Worm (Caenorhabditis elegans) whole organism, L4 larva: Measurements from ENCODE around the gene str-139.

ENCODE experiments used
- F10B5.3 ChIP-seq: sonication (generic microtip); optimal IDR thresholded peaks from 2 replicates; lab custom pipeline; 2016; ENCODE audit warnings: mild to moderate bottlenecking, missing genetic modification characterization, missing compliant biosample characterization
- F37D6.2 ChIP-seq: sonication (generic microtip); optimal IDR thresholded peaks from 2 replicates; lab custom pipeline; 2016; ENCODE audit warnings: mild to moderate bottlenecking, missing genetic modification characterization, missing compliant biosample characterization
- Y5F2A.4 ChIP-seq: fragments of 200-800 bp; sonication (Bioruptor generic); optimal IDR thresholded peaks from 2 replicates; lab custom pipeline; 2018; ENCODE audit warnings: mild to moderate bottlenecking, missing genetic modification characterization, missing compliant biosample characterization
- Y75B8A.6 ChIP-seq: fragments of 200-800 bp; sonication (Bioruptor generic); IDR thresholded peaks from 2 replicates; pipeline ENCODE4 v1.3.6; 2022; ENCODE audit warnings: missing genetic modification reagents, missing genetic modification characterization, missing compliant biosample characterization
- aha-1 ChIP-seq: fragments of 150-350 bp; peaks from one replicate; lab custom pipeline; 2014; ENCODE audit warnings: missing biosample characterization, missing genetic modification characterization
- aly-2 ChIP-seq: sonication (generic microtip); optimal IDR thresholded peaks from 2 replicates; lab custom pipeline; 2018; ENCODE audit warnings: missing biosample characterization, missing genetic modification characterization
- ceh-20 ChIP-seq: fragments of 200-800 bp; sonication (Bioruptor generic); IDR thresholded peaks from 2 replicates; pipeline ENCODE4 v1.3.6; 2022; ENCODE audit warnings: missing genetic modification reagents, missing genetic modification characterization, missing compliant biosample characterization
- ceh-28 ChIP-seq: fragments of 150-350 bp; optimal IDR thresholded peaks from 2 replicates; lab custom pipeline; 2014; ENCODE audit warnings: missing biosample characterization, missing genetic modification reagents, missing genetic modification characterization
- ceh-82 ChIP-seq: sonication (generic microtip); optimal IDR thresholded peaks from 2 replicates; lab custom pipeline; 2017; ENCODE audit warnings: missing biosample characterization, missing genetic modification characterization
- cey-2 ChIP-seq: sonication (generic microtip); optimal IDR thresholded peaks from 3 replicates; lab custom pipeline; 2017; ENCODE audit warnings: missing genetic modification characterization, mild to moderate bottlenecking, missing compliant biosample characterization, antibody characterized with exemption, borderline replicate concordance; ENCODE audit not compliant: insufficient read depth
- daf-12 ChIP-seq: fragments of 150-350 bp; optimal IDR thresholded peaks from 2 replicates; lab custom pipeline; 2014; ENCODE audit warnings: missing biosample characterization, missing genetic modification reagents, missing genetic modification characterization
- daf-19 ChIP-seq: fragments of 200-800 bp; sonication (Bioruptor generic); conservative IDR thresholded peaks from 2 replicates; pipeline ENCODE4 v1.3.6; 2022; ENCODE audit warnings: missing genetic modification characterization, missing compliant biosample characterization
- daf-8 ChIP-seq: fragments of 200-800 bp; sonication (Bioruptor generic); IDR thresholded peaks from 2 replicates; pipeline ENCODE4 v1.3.6; 2022; ENCODE audit warnings: missing genetic modification characterization, missing compliant biosample characterization
- dpl-1 ChIP-seq: fragments of 150-350 bp; optimal IDR thresholded peaks from 2 replicates; lab custom pipeline; 2014; ENCODE audit warnings: missing biosample characterization, missing genetic modification reagents, missing genetic modification characterization
- dve-1 ChIP-seq: sonication (generic microtip); optimal IDR thresholded peaks from 2 replicates; lab custom pipeline; 2017; ENCODE audit warnings: antibody characterized with exemption, mild to moderate bottlenecking, missing genetic modification characterization, missing compliant biosample characterization; ENCODE audit not compliant: insufficient read depth
- egl-43 ChIP-seq: fragments of 200-800 bp; sonication (Bioruptor generic); IDR thresholded peaks from 2 replicates; pipeline ENCODE4 v1.3.6; 2022; ENCODE audit warnings: missing genetic modification reagents, missing genetic modification characterization, missing compliant biosample characterization
- gei-8 ChIP-seq: fragments of 200-800 bp; sonication (Bioruptor generic); optimal IDR thresholded peaks from 2 replicates; lab custom pipeline; 2018; ENCODE audit warnings: mild to moderate bottlenecking, missing genetic modification characterization, missing compliant biosample characterization
- hmg-1.1 ChIP-seq: fragments of 200-800 bp; sonication (Bioruptor generic); IDR thresholded peaks from 2 replicates; pipeline ENCODE4 v1.3.6; 2022; ENCODE audit warnings: missing genetic modification reagents, missing genetic modification characterization, missing compliant biosample characterization
- jun-1 ChIP-seq: fragments of 150-350 bp; optimal IDR thresholded peaks from 2 replicates; lab custom pipeline; 2014; ENCODE audit warnings: missing biosample characterization, missing genetic modification reagents, missing genetic modification characterization
- lim-7 ChIP-seq: fragments of 200-800 bp; sonication (Bioruptor generic); IDR thresholded peaks from 2 replicates; pipeline ENCODE4 v1.3.6; 2022; ENCODE audit warnings: missing genetic modification characterization, missing compliant biosample characterization
- lin-1 ChIP-seq: fragments of 200-800 bp; sonication (Bioruptor generic); IDR thresholded peaks from 2 replicates; pipeline ENCODE4 v1.3.6; 2022; ENCODE audit warnings: missing genetic modification reagents, missing genetic modification characterization, missing compliant biosample characterization
- lin-29 ChIP-seq: fragments of 200-800 bp; sonication (Bioruptor generic); IDR thresholded peaks from 2 replicates; pipeline ENCODE4 v1.3.6; 2022; ENCODE audit warnings: missing genetic modification reagents, missing genetic modification characterization, missing compliant biosample characterization
- madf-5 ChIP-seq, 2 experiments: fragments of 200-800 bp; sonication (Bioruptor generic); IDR thresholded peaks; 2 replicates each; pipeline ENCODE4 v1.3.6; 2022; ENCODE audit warnings: missing compliant biosample characterization in 2 of 2, missing genetic modification characterization in 2 of 2
- mdl-1 ChIP-seq, 2 experiments: fragments of 150-350 bp in 1 of 2; sonication (generic microtip) in 1 of 2; optimal IDR thresholded peaks; 2 replicates each; lab custom pipeline; 2014 to 2017; ENCODE audit warnings: missing biosample characterization in 2 of 2, missing genetic modification characterization in 2 of 2
- mdt-29 ChIP-seq: fragments of 200-800 bp; sonication (Bioruptor generic); IDR thresholded peaks from 2 replicates; pipeline ENCODE4 v1.3.6; 2022; ENCODE audit warnings: missing genetic modification reagents, missing genetic modification characterization, missing compliant biosample characterization
- nhr-10 ChIP-seq: fragments of 150-350 bp; optimal IDR thresholded peaks from 2 replicates; lab custom pipeline; 2014; ENCODE audit warnings: missing biosample characterization, missing genetic modification characterization
- nhr-111 ChIP-seq: fragments of 200-800 bp; sonication (Bioruptor generic); optimal IDR thresholded peaks from 2 replicates; lab custom pipeline; 2018; ENCODE audit warnings: mild to moderate bottlenecking, missing genetic modification characterization, missing compliant biosample characterization
- nhr-237 ChIP-seq: sonication (generic microtip); optimal IDR thresholded peaks from 2 replicates; lab custom pipeline; 2017; ENCODE audit warnings: missing biosample characterization, missing genetic modification characterization
- nhr-28 ChIP-seq: fragments of 150-350 bp; optimal IDR thresholded peaks from 2 replicates; lab custom pipeline; 2014; ENCODE audit warnings: missing biosample characterization, missing genetic modification characterization
- nhr-41 ChIP-seq: fragments of 200-800 bp; sonication (Bioruptor generic); IDR thresholded peaks from 2 replicates; pipeline ENCODE4 v1.3.6; 2022; ENCODE audit warnings: missing genetic modification reagents, missing genetic modification characterization, missing compliant biosample characterization
- nhr-42 ChIP-seq: fragments of 200-800 bp; sonication (Bioruptor generic); IDR thresholded peaks from 2 replicates; pipeline ENCODE4 v1.3.6; 2022; ENCODE audit warnings: missing genetic modification characterization, missing compliant biosample characterization
- nhr-48 ChIP-seq: sonication (generic microtip); optimal IDR thresholded peaks from 2 replicates; lab custom pipeline; 2016; ENCODE audit warnings: mild to moderate bottlenecking, missing genetic modification characterization, missing compliant biosample characterization
- nhr-77 ChIP-seq: fragments of 150-350 bp; optimal IDR thresholded peaks from 2 replicates; lab custom pipeline; 2014; ENCODE audit warnings: missing biosample characterization, missing genetic modification characterization
- rbr-2 ChIP-seq: sonication (generic microtip); optimal IDR thresholded peaks from 2 replicates; lab custom pipeline; 2016; ENCODE audit warnings: missing genotype, missing genetic modification characterization, missing compliant biosample characterization
- set-16 ChIP-seq: fragments of 200-800 bp; sonication (Bioruptor generic); IDR thresholded peaks from 2 replicates; pipeline ENCODE4 v1.3.6; 2022; ENCODE audit warnings: missing genetic modification reagents, missing genetic modification characterization, missing compliant biosample characterization
- snpc-1.2 ChIP-seq: fragments of 200-800 bp; sonication (Bioruptor generic); IDR thresholded peaks from 2 replicates; pipeline ENCODE4 v1.3.6; 2022; ENCODE audit warnings: missing genetic modification reagents, missing genetic modification characterization, missing compliant biosample characterization
- tag-97 ChIP-seq: fragments of 200-800 bp; sonication (Bioruptor generic); IDR thresholded peaks from 2 replicates; pipeline ENCODE4 v1.3.6; 2022; ENCODE audit warnings: missing genetic modification characterization, missing compliant biosample characterization
- unc-130 ChIP-seq: sonication (generic microtip); optimal IDR thresholded peaks from 2 replicates; lab custom pipeline; 2016; ENCODE audit warnings: missing genetic modification reagents, missing genetic modification characterization, missing compliant biosample characterization
- unc-62 ChIP-seq, 3 experiments: fragments of 150-350 bp in 1 of 3; sonication (generic microtip); optimal IDR thresholded peaks in 2 of 3; peaks in 1 of 3; 1 replicate in 1 of 3; 2 replicates in 2 of 3; lab custom pipeline; 2014 to 2017; ENCODE audit warnings: missing biosample characterization in 3 of 3, missing genetic modification characterization in 3 of 3, missing genetic modification reagents in 3 of 3, missing genotype in 1 of 3
- zip-11 ChIP-seq: fragments of 200-800 bp; sonication (Bioruptor generic); IDR thresholded peaks from 2 replicates; pipeline ENCODE4 v1.3.6; 2022; ENCODE audit warnings: missing genetic modification characterization, missing compliant biosample characterization

str-139 gene

DNA sequence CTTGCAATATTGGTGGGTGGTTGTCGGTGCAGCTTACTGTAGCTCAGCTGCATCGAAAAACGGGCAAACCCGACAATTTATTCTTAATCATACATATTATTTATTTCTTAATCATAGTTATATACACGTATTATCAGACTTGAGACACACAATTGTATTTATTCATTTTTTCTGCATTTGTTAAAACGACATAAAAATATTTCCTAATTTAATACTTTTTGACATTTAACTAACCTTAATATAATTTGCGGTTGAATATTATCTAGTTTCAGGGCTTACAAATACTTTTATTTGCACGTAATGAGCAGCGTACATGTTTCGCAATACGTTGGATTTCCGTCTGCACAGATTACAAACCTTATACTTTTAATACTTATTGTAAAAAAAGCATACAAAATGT lies 3.6 kb downstream of the str-139 start, which contains the start of gene str-138:
Gene str-138, plus strand, starts transcription at position 301 of the 400 bp plus-strand sequence.
- TF ChIP-seq rbr-2 (tag; lab: Kevin White, UChicago), result no peak
- no peak for TF ChIP-seq nhr-48 (tag; lab: Kevin White, UChicago)
- TF ChIP-seq lim-7, result no peak
- TF ChIP-seq hmg-1.1 (GFP tag; lab: Robert Waterston, UW), result no peak
- TF ChIP-seq nhr-111, result no peak
- no peak for TF ChIP-seq egl-43
- TF ChIP-seq ceh-82 (tag; lab: Kevin White, UChicago), result no peak
- no peak for TF ChIP-seq madf-5 (GFP tag; IDR thresholded peaks at IDR 0.05; lab: Robert Waterston, UW)
- no peak for TF ChIP-seq lin-29 (GFP tag; lab: Robert Waterston, UW)
- TF ChIP-seq nhr-77, result no peak
- TF ChIP-seq F37D6.2 (tag; lab: Kevin White, UChicago), result no peak
- no peak for TF ChIP-seq ceh-28 (tag; lab: Kevin White, UChicago)

DNA sequence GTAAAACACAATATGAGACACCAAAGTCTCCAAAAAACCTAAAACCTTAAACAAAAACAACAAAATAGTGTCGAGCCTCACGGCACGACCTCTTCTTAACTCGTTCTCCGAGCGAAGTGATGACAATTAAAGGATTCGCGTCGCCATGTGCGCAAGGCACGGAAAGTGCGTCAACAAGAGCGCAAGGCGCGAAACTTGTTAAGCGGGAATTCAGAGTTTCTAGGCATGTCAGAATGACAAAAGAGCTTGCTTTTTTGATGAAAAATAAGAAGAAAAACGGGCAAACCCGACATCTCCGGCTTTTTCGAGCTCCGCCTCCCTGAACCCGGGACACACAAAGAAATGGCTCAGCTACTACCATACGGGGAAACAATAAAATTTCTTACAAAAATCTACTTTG lies 4.2 kb downstream of the str-139 start:
- TF ChIP-seq snpc-1.2 (GFP tag; lab: Robert Waterston, UW), result 0 out of 2 replicates have a peak, but pooled peaks have one; percentile 24

DNA sequence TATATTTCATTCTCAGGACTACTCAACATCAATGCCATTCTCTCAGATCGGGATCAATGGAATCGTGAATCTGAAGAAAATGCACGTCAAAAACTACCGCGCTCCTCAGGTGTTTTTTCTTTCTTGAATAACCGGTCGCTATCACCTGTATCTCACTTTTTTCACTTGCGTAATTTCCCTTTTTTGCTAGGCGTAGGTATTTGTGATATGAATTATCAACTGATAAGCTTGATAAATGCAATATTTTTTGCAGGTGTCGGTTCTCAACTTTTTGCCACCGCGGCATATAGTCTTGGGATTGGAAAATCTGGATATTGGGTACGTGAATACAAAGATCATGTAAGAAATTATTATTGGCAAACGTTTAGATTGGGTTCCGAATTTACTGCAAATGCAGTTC lies 6.8 kb downstream of the str-139 start:
- TF ChIP-seq Y5F2A.4 (GFP tag; lab: Kevin White, UChicago), result no peak
- TF ChIP-seq unc-62 (GFP tag; optimal IDR thresholded peaks at IDR 0.05 in 1 of 2; lab: Kevin White, UChicago), result peak in 1 of 2 experiments; percentile 70
- no peak for TF ChIP-seq unc-62 (tag; optimal IDR thresholded peaks at IDR 0.05; lab: Kevin White, UChicago)
- TF ChIP-seq zip-11 (GFP tag; lab: Robert Waterston, UW), result no peak
- TF ChIP-seq aha-1 (tag; lab: Kevin White, UChicago), result peak; percentile 31
- TF ChIP-seq nhr-48 (tag; lab: Kevin White, UChicago), result peak; percentile 23
- TF ChIP-seq F10B5.3 (tag; lab: Kevin White, UChicago), result no peak
- TF ChIP-seq nhr-237 (tag; lab: Kevin White, UChicago), result no peak
- TF ChIP-seq daf-19, result no peak
- TF ChIP-seq daf-12, result no peak
- TF ChIP-seq ceh-82 (tag; lab: Kevin White, UChicago), result no peak
- no peak for TF ChIP-seq unc-130 (GFP tag; lab: Kevin White, UChicago)
- no peak for TF ChIP-seq lin-1
- no peak for TF ChIP-seq daf-8 (GFP tag; lab: Robert Waterston, UW)
- no peak for TF ChIP-seq Y75B8A.6 (GFP tag; lab: Robert Waterston, UW)

DNA sequence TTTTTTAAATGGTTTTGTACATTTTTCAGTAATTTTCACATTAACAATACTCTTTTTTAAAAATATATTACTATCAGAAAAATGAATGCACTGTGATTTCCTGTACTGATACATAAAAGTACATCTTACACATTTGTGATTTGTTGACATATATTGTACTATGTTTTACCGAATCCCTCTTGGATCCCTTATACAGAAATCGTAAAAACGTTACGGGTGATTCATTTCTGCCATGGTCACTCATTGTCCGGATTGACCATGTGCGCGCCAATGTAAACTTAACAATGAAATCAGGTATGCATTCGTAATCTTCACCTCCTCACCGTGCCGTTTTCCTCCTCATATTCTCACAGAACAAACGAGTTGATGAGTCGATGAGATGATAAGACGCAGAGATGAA lies 7.8 kb downstream of the str-139 start, which contains the start of gene ZC513.2:
Gene ZC513.2, plus strand, starts transcription at position 301 of the 400 bp plus-strand sequence.
- peak; percentile 11 for TF ChIP-seq jun-1 (tag; lab: Kevin White, UChicago)
- no peak for TF ChIP-seq mdt-29 (GFP tag; lab: Robert Waterston, UW)
- TF ChIP-seq aha-1 (tag; lab: Kevin White, UChicago), result peak; percentile 28

DNA sequence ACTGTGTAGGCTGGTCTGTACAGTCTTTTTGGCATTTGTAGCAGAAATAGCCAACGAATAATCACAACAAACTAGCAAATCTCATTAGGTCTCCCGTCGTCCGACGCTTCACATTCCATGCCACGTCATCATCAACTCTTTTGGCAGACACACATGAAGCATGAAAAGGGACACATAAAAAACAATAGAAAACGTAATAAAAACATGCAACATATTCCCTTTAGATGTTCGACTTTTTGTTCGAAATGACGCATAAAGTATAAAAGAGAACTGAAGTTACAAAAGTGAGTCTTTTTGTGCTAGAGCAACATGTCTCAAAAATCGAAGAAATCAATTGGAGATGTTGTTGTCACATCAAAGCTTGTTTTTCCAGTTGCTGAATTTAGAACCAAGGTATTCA lies 10.1 kb downstream of the str-139 start, which contains the start of gene sth-1:
Gene sth-1, plus strand, starts transcription at position 301 of the 400 bp plus-strand sequence.
- TF ChIP-seq mdl-1 (tag; optimal IDR thresholded peaks at IDR 0.05; lab: Kevin White, UChicago) (no peak), jun-1 (tag; lab: Kevin White, UChicago) (no peak), nhr-10 (tag; lab: Kevin White, UChicago) (no peak), dve-1 (tag; lab: Kevin White, UChicago) (peak; percentile 42)

DNA sequence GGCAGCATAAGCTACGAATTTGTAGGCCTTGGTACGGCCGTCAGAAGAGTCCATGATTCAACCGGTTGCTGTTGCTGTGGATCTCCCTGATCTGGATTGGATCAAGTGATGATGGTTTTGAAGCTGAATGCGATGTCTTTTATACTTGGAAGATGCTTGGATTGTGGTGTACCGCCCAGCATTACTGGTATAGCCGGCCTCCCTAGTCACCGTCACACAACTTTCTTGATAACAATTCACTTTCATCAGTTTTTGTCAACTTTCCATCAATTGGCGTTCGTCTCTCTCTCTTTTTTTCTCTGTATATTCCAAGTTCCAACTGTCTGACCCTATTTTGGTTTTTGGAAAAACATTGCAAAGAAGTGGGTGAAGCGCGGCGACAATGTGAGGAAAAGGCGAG lies 11.2 kb downstream of the str-139 start, which contains the start of gene col-43:
Gene col-43, minus strand, starts transcription at position 101 of the 400 bp plus-strand sequence.
- no peak for TF ChIP-seq daf-19
- no peak for TF ChIP-seq nhr-48 (tag; lab: Kevin White, UChicago)
- TF ChIP-seq Y75B8A.6 (GFP tag; lab: Robert Waterston, UW), result no peak
- TF ChIP-seq aly-2, result no peak
- no peak for TF ChIP-seq ceh-20
- TF ChIP-seq nhr-42 (GFP tag; lab: Robert Waterston, UW), result no peak
- TF ChIP-seq nhr-28 (tag; lab: Kevin White, UChicago), result no peak
- TF ChIP-seq gei-8 (GFP tag; lab: Kevin White, UChicago), result no peak
- TF ChIP-seq tag-97 (GFP tag; lab: Robert Waterston, UW), result no peak
- TF ChIP-seq cey-2, result no peak
- no peak for TF ChIP-seq set-16 (GFP tag; lab: Robert Waterston, UW)
- TF ChIP-seq daf-12, result no peak
- TF ChIP-seq nhr-41 (GFP tag; lab: Robert Waterston, UW), result no peak
- no peak for TF ChIP-seq zip-11 (GFP tag; lab: Robert Waterston, UW)
- TF ChIP-seq dpl-1, result no peak
- TF ChIP-seq F37D6.2 (tag; lab: Kevin White, UChicago), result no peak
